Fruit fly (Drosophila melanogaster) whole organism, embryonic: Measurements from ENCODE around the gene aos.

ENCODE experiments used
- Atf6 ChIP-seq: fragments of 200-800 bp; sonication (Bioruptor generic); IDR thresholded peaks from 2 replicates; pipeline ENCODE4 v1.3.6; 2022; ENCODE audit warnings: missing biosample characterization, missing genetic modification characterization
- B-H2 ChIP-seq: fragments of 200-800 bp; sonication (Bioruptor generic); optimal IDR thresholded peaks from 2 replicates; lab custom pipeline; 2018; ENCODE audit warnings: missing biosample characterization, mild to moderate bottlenecking, missing genetic modification characterization
- Bdp1 ChIP-seq: fragments of 200-800 bp; sonication (Bioruptor generic); optimal IDR thresholded peaks from 3 replicates; lab custom pipeline; 2016; ENCODE audit warnings: missing biosample characterization, missing genetic modification characterization
- Bgb ChIP-seq: fragments of 200-800 bp; sonication (Bioruptor generic); IDR thresholded peaks from 2 replicates; pipeline ENCODE4 v1.3.6; 2022; ENCODE audit warnings: missing biosample characterization, missing genetic modification characterization; ENCODE audit not compliant: partially characterized antibody
- C15 ChIP-seq: fragments of 200-800 bp; sonication (Bioruptor generic); IDR thresholded peaks from 3 replicates; pipeline ENCODE4 v1.3.6; 2022; ENCODE audit warnings: missing biosample characterization, missing genetic modification characterization
- CG10654 ChIP-seq: fragments of 200-800 bp; sonication (Bioruptor generic); optimal IDR thresholded peaks from 2 replicates; lab custom pipeline; 2016; ENCODE audit warnings: missing biosample characterization, missing genetic modification characterization
- CG10959 ChIP-seq: fragments of 200-800 bp; sonication (Bioruptor generic); IDR thresholded peaks from 2 replicates; pipeline ENCODE4 v1.3.6; 2022; ENCODE audit warnings: missing biosample characterization, missing genetic modification characterization
- CG12104 ChIP-seq: fragments of 200-800 bp; sonication (Bioruptor generic); optimal IDR thresholded peaks from 3 replicates; lab custom pipeline; 2016; ENCODE audit warnings: missing biosample characterization, missing genetic modification characterization
- CG12155 ChIP-seq: fragments of 200-800 bp; sonication (Bioruptor generic); optimal IDR thresholded peaks from 3 replicates; lab custom pipeline; 2016; ENCODE audit warnings: missing biosample characterization, missing genetic modification characterization
- CG13123 ChIP-seq: fragments of 200-800 bp; sonication (Bioruptor generic); optimal IDR thresholded peaks from 2 replicates; lab custom pipeline; 2016; ENCODE audit warnings: missing biosample characterization, missing genetic modification characterization
- CG13624 ChIP-seq: fragments of 200-800 bp; sonication (Bioruptor generic); optimal IDR thresholded peaks from 2 replicates; lab custom pipeline; 2016; ENCODE audit warnings: missing biosample characterization, missing genetic modification characterization
- CG14441 ChIP-seq: fragments of 200-800 bp; sonication (Bioruptor generic); IDR thresholded peaks from 2 replicates; pipeline ENCODE4 v1.3.6; 2022; ENCODE audit warnings: missing biosample characterization, missing genetic modification characterization
- CG1647 ChIP-seq: fragments of 200-800 bp; sonication (Bioruptor generic); optimal IDR thresholded peaks from 3 replicates; lab custom pipeline; 2016; ENCODE audit warnings: missing biosample characterization, missing genetic modification characterization
- CG17361 ChIP-seq: fragments of 200-800 bp; sonication (Bioruptor generic); IDR thresholded peaks from 3 replicates; pipeline ENCODE4 v1.3.6; 2022; ENCODE audit warnings: missing biosample characterization, missing genetic modification characterization
- CG18599 ChIP-seq: fragments of 200-800 bp; sonication (Bioruptor generic); optimal IDR thresholded peaks from 3 replicates; lab custom pipeline; 2017; ENCODE audit warnings: missing biosample characterization, missing genetic modification characterization, mild to moderate bottlenecking, moderate library complexity, missing genetic modification reagents
- CG2875 ChIP-seq: fragments of 200-800 bp; sonication (Bioruptor generic); optimal IDR thresholded peaks from 2 replicates; lab custom pipeline; 2017; ENCODE audit warnings: missing biosample characterization, mild to moderate bottlenecking, missing genetic modification characterization, missing genetic modification reagents
- CG30403 ChIP-seq: fragments of 200-800 bp; sonication (Bioruptor generic); optimal IDR thresholded peaks from 3 replicates; lab custom pipeline; 2016; ENCODE audit warnings: missing biosample characterization, missing genetic modification characterization
- CG33557 ChIP-seq: fragments of 200-800 bp; sonication (Bioruptor generic); optimal IDR thresholded peaks from 2 replicates; lab custom pipeline; 2019; ENCODE audit warnings: missing biosample characterization, mild to moderate bottlenecking, missing genetic modification characterization, moderate library complexity
- CG3407 ChIP-seq: fragments of 200-800 bp; sonication (Bioruptor generic); optimal IDR thresholded peaks from 2 replicates; lab custom pipeline; 2018; ENCODE audit warnings: missing biosample characterization, mild to moderate bottlenecking, missing genetic modification characterization
- CG34224 ChIP-seq: fragments of 200-800 bp; sonication (Bioruptor generic); IDR thresholded peaks from 3 replicates; pipeline ENCODE4 v1.3.6; 2022; ENCODE audit warnings: missing biosample characterization, missing genetic modification characterization; ENCODE audit not compliant: partially characterized antibody
- CG34376 ChIP-seq: fragments of 200-800 bp; sonication (Bioruptor generic); optimal IDR thresholded peaks from 2 replicates; lab custom pipeline; 2018; ENCODE audit warnings: missing biosample characterization, mild to moderate bottlenecking, missing genetic modification characterization
- CG3995 ChIP-seq: fragments of 200-800 bp; sonication (Bioruptor generic); optimal IDR thresholded peaks from 3 replicates; lab custom pipeline; 2016; ENCODE audit warnings: missing biosample characterization, missing genetic modification characterization
- CG5180 ChIP-seq: fragments of 200-800 bp; sonication (Bioruptor generic); optimal IDR thresholded peaks from 3 replicates; lab custom pipeline; 2017; ENCODE audit warnings: missing biosample characterization, missing genetic modification characterization, mild to moderate bottlenecking, moderate library complexity, missing genetic modification reagents
- CG7987 ChIP-seq: fragments of 200-800 bp; sonication (Bioruptor generic); optimal IDR thresholded peaks from 2 replicates; lab custom pipeline; 2018; ENCODE audit warnings: missing biosample characterization, mild to moderate bottlenecking, missing genetic modification characterization, moderate library complexity
- CG8281 ChIP-seq: fragments of 200-800 bp; sonication (Bioruptor generic); optimal IDR thresholded peaks from 2 replicates; lab custom pipeline; 2018; ENCODE audit warnings: missing biosample characterization, mild to moderate bottlenecking, missing genetic modification characterization, moderate library complexity
- CG8388 ChIP-seq: fragments of 200-800 bp; sonication (Bioruptor generic); optimal IDR thresholded peaks from 2 replicates; lab custom pipeline; 2019; ENCODE audit warnings: missing biosample characterization, mild to moderate bottlenecking, missing genetic modification characterization, moderate library complexity
- CG9727 ChIP-seq: fragments of 200-800 bp; sonication (Bioruptor generic); optimal IDR thresholded peaks from 3 replicates; lab custom pipeline; 2017; ENCODE audit warnings: missing biosample characterization, mild to moderate bottlenecking, missing genetic modification characterization
- CG9797 ChIP-seq: fragments of 200-800 bp; sonication (Bioruptor generic); optimal IDR thresholded peaks from 3 replicates; lab custom pipeline; 2018; ENCODE audit warnings: missing biosample characterization, mild to moderate bottlenecking, missing genetic modification characterization
- CHES-1-like ChIP-seq: fragments of 200-800 bp; sonication (Bioruptor generic); optimal IDR thresholded peaks from 2 replicates; lab custom pipeline; 2016; ENCODE audit warnings: missing biosample characterization, missing genetic modification characterization
- Chrac-16 ChIP-seq: fragments of 200-800 bp; sonication (Bioruptor generic); optimal IDR thresholded peaks from 3 replicates; lab custom pipeline; 2016; ENCODE audit warnings: missing biosample characterization, missing genetic modification characterization
- D19A ChIP-seq: fragments of 200-800 bp; optimal IDR thresholded peaks from 3 replicates; lab custom pipeline; 2019; ENCODE audit warnings: missing biosample characterization, mild to moderate bottlenecking, missing genetic modification characterization, moderate library complexity
- Dek ChIP-seq: fragments of 200-800 bp; sonication (Bioruptor generic); optimal IDR thresholded peaks from 3 replicates; lab custom pipeline; 2019; ENCODE audit warnings: missing biosample characterization, mild to moderate bottlenecking, missing genetic modification characterization, moderate library complexity
- Dp ChIP-seq: fragments of 200-800 bp; sonication (Bioruptor generic); optimal IDR thresholded peaks from 2 replicates; lab custom pipeline; 2018; ENCODE audit warnings: missing biosample characterization, mild to moderate bottlenecking, missing genetic modification characterization, moderate library complexity
- HHEX ChIP-seq: fragments of 200-800 bp; sonication (Bioruptor generic); optimal IDR thresholded peaks from 3 replicates; lab custom pipeline; 2017; ENCODE audit warnings: missing biosample characterization, mild to moderate bottlenecking, missing genetic modification characterization, missing genetic modification reagents
- HLH3B ChIP-seq: fragments of 200-800 bp; sonication (Bioruptor generic); IDR thresholded peaks from 2 replicates; pipeline ENCODE4 v1.3.6; 2022; ENCODE audit warnings: missing biosample characterization, missing genetic modification characterization
- MESR4 ChIP-seq: fragments of 200-800 bp; sonication (Bioruptor generic); optimal IDR thresholded peaks from 2 replicates; lab custom pipeline; 2018; ENCODE audit warnings: missing biosample characterization, mild to moderate bottlenecking, missing genetic modification characterization, moderate library complexity
- Pdp1 ChIP-seq, 2 experiments: fragments of 200-800 bp; sonication (Bioruptor generic); optimal IDR thresholded peaks; 3 replicates each; lab custom pipeline; 2016; ENCODE audit warnings: missing biosample characterization in 2 of 2, missing genetic modification characterization in 2 of 2, mild to moderate bottlenecking in 1 of 2, moderate library complexity in 1 of 2
- Tbp ChIP-seq: fragments of >200 bp; optimal IDR thresholded peaks from 2 replicates; lab custom pipeline; 2018; ENCODE audit warnings: missing biosample characterization, missing genetic modification characterization
- btn ChIP-seq: fragments of 200-800 bp; sonication (Bioruptor generic); optimal IDR thresholded peaks from 2 replicates; lab custom pipeline; 2016; ENCODE audit warnings: missing biosample characterization, missing genetic modification characterization
- chm ChIP-seq: fragments of 200-800 bp; sonication (Bioruptor generic); IDR thresholded peaks from 2 replicates; pipeline ENCODE4 v1.3.6; 2022; ENCODE audit warnings: missing biosample characterization, missing genetic modification characterization
- dmrt11E ChIP-seq: fragments of 200-800 bp; sonication (Bioruptor generic); optimal IDR thresholded peaks from 3 replicates; lab custom pipeline; 2018; ENCODE audit warnings: missing biosample characterization, mild to moderate bottlenecking, missing genetic modification characterization, moderate library complexity
- gcm2 ChIP-seq: fragments of 200-800 bp; sonication (Bioruptor generic); optimal IDR thresholded peaks from 2 replicates; lab custom pipeline; 2016; ENCODE audit warnings: missing biosample characterization, missing genetic modification characterization
- grn ChIP-seq: fragments of 200-800 bp; sonication (Bioruptor generic); optimal IDR thresholded peaks from 3 replicates; lab custom pipeline; 2017; ENCODE audit warnings: missing biosample characterization, missing genetic modification characterization
- mirr ChIP-seq: fragments of 200-800 bp; sonication (Bioruptor generic); optimal IDR thresholded peaks from 3 replicates; lab custom pipeline; 2018; ENCODE audit warnings: missing biosample characterization, mild to moderate bottlenecking, missing genetic modification characterization
- row ChIP-seq: fragments of 200-800 bp; sonication (Bioruptor generic); IDR thresholded peaks from 3 replicates; pipeline ENCODE4 v1.3.6; 2022; ENCODE audit warnings: missing biosample characterization, missing genetic modification characterization
- sc ChIP-seq, 3 experiments: fragments of >200 bp in 2 of 3; fragments of 200-800 bp in 1 of 3; sonication (Bioruptor generic) in 1 of 3; optimal IDR thresholded peaks; 2 replicates in 2 of 3; 3 replicates in 1 of 3; lab custom pipeline; 2017; ENCODE audit warnings: mild to moderate bottlenecking in 1 of 3, missing biosample characterization in 1 of 3, missing genetic modification characterization in 1 of 3, missing genetic modification reagents in 1 of 3
- scrt ChIP-seq: fragments of 200-800 bp; sonication (Bioruptor generic); optimal IDR thresholded peaks from 2 replicates; lab custom pipeline; 2018; ENCODE audit warnings: missing biosample characterization, mild to moderate bottlenecking, missing genetic modification characterization, moderate library complexity
- slou ChIP-seq: fragments of 200-800 bp; sonication (Bioruptor generic); optimal IDR thresholded peaks from 3 replicates; lab custom pipeline; 2016; ENCODE audit warnings: missing biosample characterization, missing genetic modification characterization
- sqz ChIP-seq: fragments of 200-800 bp; sonication (Bioruptor generic); optimal IDR thresholded peaks from 3 replicates; lab custom pipeline; 2018; ENCODE audit warnings: missing biosample characterization, mild to moderate bottlenecking, missing genetic modification characterization
- stwl ChIP-seq: fragments of 200-800 bp; sonication (Bioruptor generic); optimal IDR thresholded peaks from 3 replicates; lab custom pipeline; 2018; ENCODE audit warnings: missing biosample characterization, mild to moderate bottlenecking, missing genetic modification characterization, moderate library complexity

The aos gene

dm6 chr3L:16494651-16495074 is 11.2 kb upstream of the aos start (continued):
- TF ChIP-seq grn (no peak), CG14441 (no peak), chm (no peak), CG30403 (GFP tag; lab: Kevin White, UChicago) (no peak), D19A (tag; lab: Kevin White, UChicago) (peak; percentile 94), CG8388 (GFP tag; lab: Kevin White, UChicago) (no peak), mirr (GFP tag; lab: Kevin White, UChicago) (peak; percentile 18), HLH3B (GFP tag; lab: Robert Waterston, UW) (no peak), stwl (no peak), CG17361 (GFP tag; lab: Robert Waterston, UW) (peak; percentile 69; the same call in 2 of the 3 replicates), CG9797 (no peak), CG12155 (GFP tag; lab: Kevin White, UChicago) (no peak), slou (no peak), CG1647 (GFP tag; lab: Kevin White, UChicago) (peak; percentile 16), Bgb (GFP tag; lab: Robert Waterston, UW) (no peak), CG33557 (GFP tag; lab: Kevin White, UChicago) (no peak), scrt (GFP tag; lab: Kevin White, UChicago) (no peak), sc (optimal IDR thresholded peaks at IDR 0.05; lab: Kevin White, UChicago) (no peak), sc (GFP tag; optimal IDR thresholded peaks at IDR 0.05; lab: Kevin White, UChicago) (no peak), Atf6 (GFP tag; lab: Robert Waterston, UW) (no peak), CG2875 (GFP tag; lab: Kevin White, UChicago) (no peak), gcm2 (GFP tag; lab: Kevin White, UChicago) (no peak), CG12104 (no peak), MESR4 (GFP tag; lab: Kevin White, UChicago) (no peak), CG3995 (no peak), CG10654 (GFP tag; lab: Kevin White, UChicago) (no peak), CG13123 (no peak), Tbp (GFP tag; lab: Kevin White, UChicago) (no peak), btn (GFP tag; lab: Kevin White, UChicago) (no peak), CG18599 (GFP tag; lab: Kevin White, UChicago) (peak; percentile 32), CG5180 (GFP tag; lab: Kevin White, UChicago) (peak; percentile 20), CG3407 (GFP tag; lab: Kevin White, UChicago) (no peak), Chrac-16 (GFP tag; lab: Kevin White, UChicago) (no peak), C15 (GFP tag; lab: Robert Waterston, UW) (no peak), CG13624 (GFP tag; lab: Kevin White, UChicago) (no peak), row (GFP tag; lab: Robert Waterston, UW) (peak; percentile 70; the same call in 2 of the 3 replicates), Dek (tag; lab: Kevin White, UChicago) (peak; percentile 17), CG34376 (GFP tag; lab: Kevin White, UChicago) (no peak), CG10959 (GFP tag; lab: Robert Waterston, UW) (no peak), HHEX (GFP tag; lab: Kevin White, UChicago) (peak; percentile 2), Dp (GFP tag; lab: Kevin White, UChicago) (no peak), CHES-1-like (GFP tag; lab: Kevin White, UChicago) (peak; percentile 6), CG34224 (GFP tag; lab: Robert Waterston, UW) (no peak), Pdp1 (GFP tag; optimal IDR thresholded peaks at IDR 0.05; lab: Kevin White, UChicago) (peak in 1 of 2 experiments; percentile 62), dmrt11E (tag; lab: Kevin White, UChicago) (no peak), CG7987 (no peak), CG9727 (peak; percentile 6), B-H2 (no peak), sqz (no peak), Bdp1 (no peak), CG8281 (tag; lab: Kevin White, UChicago) (no peak)
